Fruit fly (Drosophila melanogaster) whole organism, embryonic: ENCODE measurements around the gene CG4653.
A peak's percentile ranks its signal among the peaks of the same experiment; 100 is the strongest.

Experiments
- Antp ChIP-seq: fragments of 200-800 bp; sonication (Bioruptor generic); optimal IDR thresholded peaks from 3 replicates; lab custom pipeline; 2016; ENCODE audit warnings: missing biosample characterization, missing genetic modification characterization
- CG11456 ChIP-seq: fragments of 200-800 bp; sonication (Bioruptor generic); IDR thresholded peaks from 3 replicates; pipeline ENCODE4 v1.3.6; 2022; ENCODE audit warnings: missing biosample characterization, missing genetic modification characterization
- CG15269 ChIP-seq: fragments of 200-800 bp; sonication (Bioruptor generic); optimal IDR thresholded peaks from 2 replicates; lab custom pipeline; 2018; ENCODE audit warnings: missing biosample characterization, mild to moderate bottlenecking, missing genetic modification characterization, moderate library complexity
- CG15514 ChIP-seq: fragments of 200-800 bp; sonication (Bioruptor generic); optimal IDR thresholded peaks from 3 replicates; lab custom pipeline; 2017; ENCODE audit warnings: missing biosample characterization, missing genetic modification characterization, mild to moderate bottlenecking, moderate library complexity, missing genetic modification reagents
- CG16863 ChIP-seq: fragments of 200-800 bp; sonication (Bioruptor generic); optimal IDR thresholded peaks from 3 replicates; lab custom pipeline; 2016; ENCODE audit warnings: missing biosample characterization, missing genetic modification characterization
- CG17359 ChIP-seq: fragments of 200-800 bp; sonication (Bioruptor generic); optimal IDR thresholded peaks from 3 replicates; lab custom pipeline; 2018; ENCODE audit warnings: missing biosample characterization, mild to moderate bottlenecking, missing genetic modification characterization, moderate library complexity
- CG18599 ChIP-seq: fragments of 200-800 bp; sonication (Bioruptor generic); optimal IDR thresholded peaks from 3 replicates; lab custom pipeline; 2017; ENCODE audit warnings: missing biosample characterization, missing genetic modification characterization, mild to moderate bottlenecking, moderate library complexity, missing genetic modification reagents
- CG31365 ChIP-seq: fragments of 200-800 bp; sonication (Bioruptor generic); optimal IDR thresholded peaks from 2 replicates; lab custom pipeline; 2018; ENCODE audit warnings: missing biosample characterization, mild to moderate bottlenecking, missing genetic modification characterization
- CG43689 ChIP-seq: fragments of 200-800 bp; sonication (Bioruptor generic); IDR thresholded peaks from 2 replicates; pipeline ENCODE4 v1.3.6; 2022; ENCODE audit warnings: missing biosample characterization, missing genetic modification characterization
- CG4404 ChIP-seq: fragments of 200-800 bp; sonication (Bioruptor generic); IDR thresholded peaks from 2 replicates; pipeline ENCODE4 v1.3.6; 2022; ENCODE audit warnings: missing biosample characterization, missing genetic modification characterization
- CG5180 ChIP-seq: fragments of 200-800 bp; sonication (Bioruptor generic); optimal IDR thresholded peaks from 3 replicates; lab custom pipeline; 2017; ENCODE audit warnings: missing biosample characterization, missing genetic modification characterization, mild to moderate bottlenecking, moderate library complexity, missing genetic modification reagents
- CG6272 ChIP-seq: fragments of 200-800 bp; sonication (Bioruptor generic); IDR thresholded peaks from 2 replicates; pipeline ENCODE4 v1.3.6; 2022; ENCODE audit warnings: missing biosample characterization, missing genetic modification characterization
- CG7786 ChIP-seq: fragments of 200-800 bp; sonication (Bioruptor generic); optimal IDR thresholded peaks from 2 replicates; lab custom pipeline; 2016; ENCODE audit warnings: missing biosample characterization, missing genetic modification characterization
- CG8281 ChIP-seq: fragments of 200-800 bp; sonication (Bioruptor generic); optimal IDR thresholded peaks from 2 replicates; lab custom pipeline; 2018; ENCODE audit warnings: missing biosample characterization, mild to moderate bottlenecking, missing genetic modification characterization, moderate library complexity
- CG8290 ChIP-seq, 3 experiments: fragments of 200-800 bp; sonication (Bioruptor generic); optimal IDR thresholded peaks; 2 replicates each; lab custom pipeline; 2016 to 2019; ENCODE audit warnings: missing biosample characterization in 3 of 3, missing genetic modification characterization in 3 of 3, mild to moderate bottlenecking in 2 of 3, moderate library complexity in 1 of 3
- CG8478 ChIP-seq: fragments of >200 bp; optimal IDR thresholded peaks from 2 replicates; lab custom pipeline; 2018
- CG9609 ChIP-seq: fragments of 200-800 bp; sonication (Bioruptor generic); optimal IDR thresholded peaks from 3 replicates; lab custom pipeline; 2016; ENCODE audit warnings: missing biosample characterization, missing genetic modification characterization
- CoRest ChIP-seq: fragments of 200-800 bp; sonication (Bioruptor generic); optimal IDR thresholded peaks from 3 replicates; lab custom pipeline; 2018; ENCODE audit warnings: missing biosample characterization, mild to moderate bottlenecking, missing genetic modification characterization, moderate library complexity
- Dad ChIP-seq: fragments of 200-800 bp; sonication (Bioruptor generic); optimal IDR thresholded peaks from 3 replicates; lab custom pipeline; 2016; ENCODE audit warnings: missing biosample characterization, missing genetic modification characterization
- Dfd ChIP-seq, 2 experiments: fragments of >200 bp; optimal IDR thresholded peaks; 2 replicates each; lab custom pipeline; 2017; ENCODE audit warnings: missing biosample characterization in 2 of 2, missing genetic modification characterization in 2 of 2
- Doc3 ChIP-seq: fragments of 200-800 bp; sonication (Bioruptor generic); IDR thresholded peaks from 3 replicates; pipeline ENCODE4 v1.3.6; 2022; ENCODE audit warnings: missing biosample characterization, missing genetic modification characterization; ENCODE audit not compliant: partially characterized antibody
- Dp ChIP-seq: fragments of 200-800 bp; sonication (Bioruptor generic); optimal IDR thresholded peaks from 2 replicates; lab custom pipeline; 2018; ENCODE audit warnings: missing biosample characterization, mild to moderate bottlenecking, missing genetic modification characterization, moderate library complexity
- E2f1 ChIP-seq: fragments of 200-800 bp; sonication (Bioruptor generic); IDR thresholded peaks from 2 replicates; pipeline ENCODE4 v1.3.6; 2022; ENCODE audit warnings: missing biosample characterization, missing genetic modification characterization
- Ets97D ChIP-seq: fragments of 200-800 bp; sonication (Bioruptor generic); optimal IDR thresholded peaks from 3 replicates; lab custom pipeline; 2016; ENCODE audit warnings: missing biosample characterization, missing genetic modification characterization
- HLH4C ChIP-seq: fragments of 200-800 bp; sonication (Bioruptor generic); IDR thresholded peaks from 3 replicates; pipeline ENCODE4 v1.3.6; 2022; ENCODE audit warnings: missing biosample characterization, missing genetic modification characterization; ENCODE audit not compliant: partially characterized antibody
- HmgZ ChIP-seq: fragments of 200-800 bp; sonication (Bioruptor generic); optimal IDR thresholded peaks from 2 replicates; lab custom pipeline; 2018; ENCODE audit warnings: missing biosample characterization, mild to moderate bottlenecking, missing genetic modification characterization
- Mad ChIP-seq: fragments of 200-800 bp; sonication (Bioruptor generic); optimal IDR thresholded peaks from 2 replicates; lab custom pipeline; 2016; ENCODE audit warnings: missing biosample characterization, missing genetic modification characterization
- Oli ChIP-seq: fragments of 200-800 bp; sonication (Bioruptor generic); optimal IDR thresholded peaks from 2 replicates; lab custom pipeline; 2018; ENCODE audit warnings: missing biosample characterization, mild to moderate bottlenecking, missing genetic modification characterization, moderate library complexity
- Pdp1 ChIP-seq, 2 experiments: fragments of 200-800 bp; sonication (Bioruptor generic); optimal IDR thresholded peaks; 3 replicates each; lab custom pipeline; 2016; ENCODE audit warnings: missing biosample characterization in 2 of 2, missing genetic modification characterization in 2 of 2, mild to moderate bottlenecking in 1 of 2, moderate library complexity in 1 of 2
- esg ChIP-seq: fragments of 200-800 bp; sonication (Bioruptor generic); conservative IDR thresholded peaks from 2 replicates; pipeline ENCODE4 v1.3.6; 2022; ENCODE audit warnings: missing biosample characterization, missing genetic modification characterization
- gem ChIP-seq: fragments of 200-800 bp; sonication (Bioruptor generic); optimal IDR thresholded peaks from 2 replicates; lab custom pipeline; 2019; ENCODE audit warnings: missing biosample characterization, mild to moderate bottlenecking, missing genetic modification characterization, moderate library complexity
- her ChIP-seq: fragments of 200-800 bp; sonication (Bioruptor generic); optimal IDR thresholded peaks from 2 replicates; lab custom pipeline; 2016; ENCODE audit warnings: missing biosample characterization, missing genetic modification characterization
- hkb ChIP-seq, 2 experiments: fragments of 200-800 bp in 1 of 2; fragments of >200 bp in 1 of 2; sonication (Bioruptor generic) in 1 of 2; IDR thresholded peaks in 1 of 2; optimal IDR thresholded peaks in 1 of 2; 2 replicates each; pipeline versions ENCODE4 v1.3.6 to Lab custom; 2017 to 2022; ENCODE audit warnings: missing biosample characterization in 1 of 2, missing genetic modification characterization in 1 of 2
- inv ChIP-seq: fragments of 200-800 bp; sonication (Bioruptor generic); IDR thresholded peaks from 2 replicates; pipeline ENCODE4 v1.3.6; 2022; ENCODE audit warnings: missing biosample characterization, missing genetic modification characterization; ENCODE audit not compliant: partially characterized antibody
- kni ChIP-seq: fragments of 200-800 bp; sonication (Bioruptor generic); optimal IDR thresholded peaks from 3 replicates; lab custom pipeline; 2017; ENCODE audit warnings: mild to moderate bottlenecking, missing biosample characterization, missing genetic modification reagents, missing genetic modification characterization
- lab ChIP-seq: fragments of 200-800 bp; sonication (Bioruptor generic); optimal IDR thresholded peaks from 3 replicates; lab custom pipeline; 2017; ENCODE audit warnings: missing biosample characterization, missing genetic modification characterization, mild to moderate bottlenecking, moderate library complexity, missing genetic modification reagents
- lmd ChIP-seq: fragments of 200-800 bp; sonication (Bioruptor generic); IDR thresholded peaks from 2 replicates; pipeline ENCODE4 v1.3.6; 2022; ENCODE audit warnings: missing biosample characterization, missing genetic modification characterization
- onecut ChIP-seq: fragments of 200-800 bp; sonication (Bioruptor generic); IDR thresholded peaks from 2 replicates; pipeline ENCODE4 v1.3.6; 2022; ENCODE audit warnings: missing biosample characterization, missing genetic modification characterization
- org-1 ChIP-seq: fragments of 200-800 bp; sonication (Bioruptor generic); optimal IDR thresholded peaks from 2 replicates; lab custom pipeline; 2017; ENCODE audit warnings: missing biosample characterization, missing genetic modification characterization
- repo ChIP-seq: fragments of 200-800 bp; sonication (Bioruptor generic); optimal IDR thresholded peaks from 2 replicates; lab custom pipeline; 2016; ENCODE audit warnings: missing biosample characterization, missing genetic modification characterization
- row ChIP-seq: fragments of 200-800 bp; sonication (Bioruptor generic); IDR thresholded peaks from 3 replicates; pipeline ENCODE4 v1.3.6; 2022; ENCODE audit warnings: missing biosample characterization, missing genetic modification characterization
- scrt ChIP-seq: fragments of 200-800 bp; sonication (Bioruptor generic); optimal IDR thresholded peaks from 2 replicates; lab custom pipeline; 2018; ENCODE audit warnings: missing biosample characterization, mild to moderate bottlenecking, missing genetic modification characterization, moderate library complexity
- sim ChIP-seq: fragments of 200-800 bp; sonication (Bioruptor generic); IDR thresholded peaks from 2 replicates; pipeline ENCODE4 v1.3.6; 2022; ENCODE audit warnings: missing biosample characterization, missing genetic modification characterization
- slbo ChIP-seq: fragments of 200-800 bp; sonication (Bioruptor generic); IDR thresholded peaks from 2 replicates; pipeline ENCODE4 v1.3.6; 2022; ENCODE audit warnings: missing biosample characterization, missing genetic modification characterization
- ssp ChIP-seq: fragments of 200-800 bp; sonication (Bioruptor generic); IDR thresholded peaks from 2 replicates; pipeline ENCODE4 v1.3.6; 2022; ENCODE audit warnings: missing biosample characterization, missing genetic modification characterization
- stc ChIP-seq: fragments of 200-800 bp; sonication (Bioruptor generic); IDR thresholded peaks from 2 replicates; pipeline ENCODE4 v1.3.6; 2022; ENCODE audit warnings: missing biosample characterization, missing genetic modification characterization
- stwl ChIP-seq: fragments of 200-800 bp; sonication (Bioruptor generic); optimal IDR thresholded peaks from 3 replicates; lab custom pipeline; 2018; ENCODE audit warnings: missing biosample characterization, mild to moderate bottlenecking, missing genetic modification characterization, moderate library complexity
- tio ChIP-seq: fragments of 200-800 bp; sonication (Bioruptor generic); optimal IDR thresholded peaks from 2 replicates; lab custom pipeline; 2017; ENCODE audit warnings: missing biosample characterization, missing genetic modification characterization, inconsistent platforms
- trem ChIP-seq: fragments of 200-800 bp; optimal IDR thresholded peaks from 3 replicates; lab custom pipeline; 2019; ENCODE audit warnings: missing biosample characterization, mild to moderate bottlenecking, missing genetic modification characterization, moderate library complexity
- vnd ChIP-seq: fragments of 200-800 bp; sonication (Bioruptor generic); IDR thresholded peaks from 3 replicates; pipeline ENCODE4 v1.3.6; 2022; ENCODE audit warnings: missing biosample characterization, missing genetic modification characterization; ENCODE audit not compliant: partially characterized antibody

Gene CG4653

DNA sequence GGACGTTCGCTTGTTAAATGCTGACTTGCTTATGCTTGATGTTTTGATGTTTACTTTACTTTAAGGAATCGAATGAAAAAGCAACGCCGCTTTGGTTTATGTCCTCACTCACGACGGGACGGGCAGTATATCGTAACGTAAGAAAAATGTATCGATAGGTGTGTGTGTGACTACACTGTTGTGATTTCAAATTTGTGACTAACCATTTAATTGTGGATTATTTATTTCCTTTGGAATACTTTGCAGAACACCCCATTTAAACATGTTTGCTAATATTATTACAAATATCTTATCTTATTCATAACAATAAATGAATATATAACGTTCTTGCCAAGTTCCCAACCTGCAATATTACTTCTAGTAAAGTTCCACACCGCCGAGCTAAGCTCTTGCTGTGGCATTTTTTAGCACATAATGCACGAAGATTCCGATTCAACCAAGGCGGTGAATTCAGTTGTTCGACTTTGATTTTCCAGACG is 48.9 kb upstream of the CG4653 start, which contains the start of the genes Nemp and r (continued):
- TF ChIP-seq Doc3 (peak; percentile 64), CoRest (tag; lab: Kevin White, UChicago) (peak; percentile 38), CG43689 (GFP tag; lab: Robert Waterston, UW) (no peak), Dp (GFP tag; lab: Kevin White, UChicago) (peak; percentile 75), her (GFP tag; lab: Kevin White, UChicago) (no peak), CG17359 (tag; lab: Kevin White, UChicago) (no peak), CG31365 (tag; lab: Kevin White, UChicago) (no peak), scrt (GFP tag; lab: Kevin White, UChicago) (no peak), HLH4C (GFP tag; lab: Robert Waterston, UW) (peak; percentile 63), onecut (GFP tag; lab: Robert Waterston, UW) (no peak), stwl (tag; lab: Kevin White, UChicago) (peak; percentile 40), CG5180 (GFP tag; lab: Kevin White, UChicago) (no peak), Ets97D (GFP tag; lab: Kevin White, UChicago) (peak; percentile 29), sim (no peak), Dad (GFP tag; lab: Kevin White, UChicago) (no peak), CG15269 (tag; lab: Kevin White, UChicago) (no peak), lmd (GFP tag; lab: Robert Waterston, UW) (no peak), org-1 (GFP tag; lab: Kevin White, UChicago) (no peak), Dfd (GFP tag; optimal IDR thresholded peaks at IDR 0.05; lab: Kevin White, UChicago) (no peak), CG8290 (GFP tag; optimal IDR thresholded peaks at IDR 0.05; lab: Kevin White, UChicago) (peak; percentile 30), CG8290 (tag; optimal IDR thresholded peaks at IDR 0.05; lab: Kevin White, UChicago) (no peak), inv (GFP tag; lab: Robert Waterston, UW) (peak; percentile 68), CG8281 (tag; lab: Kevin White, UChicago) (no peak), vnd (GFP tag; lab: Robert Waterston, UW) (peak; percentile 62; the same call in 2 of the 3 replicates), CG11456 (GFP tag; lab: Robert Waterston, UW) (no peak), CG16863 (no peak), E2f1 (GFP tag; lab: Robert Waterston, UW) (no peak), tio (GFP tag; lab: Kevin White, UChicago) (no peak), gem (no peak), Mad (no peak), trem (tag; lab: Kevin White, UChicago) (peak; percentile 24), CG8478 (peak; percentile 60), stc (GFP tag; lab: Robert Waterston, UW) (no peak), Oli (tag; lab: Kevin White, UChicago) (no peak), hkb (optimal IDR thresholded peaks at IDR 0.05; lab: Kevin White, UChicago) (peak; percentile 57), hkb (GFP tag; IDR thresholded peaks at IDR 0.05; lab: Robert Waterston, UW) (no peak), CG4404 (GFP tag; lab: Robert Waterston, UW) (no peak), repo (no peak), CG18599 (GFP tag; lab: Kevin White, UChicago) (no peak), CG15514 (GFP tag; lab: Kevin White, UChicago) (peak; percentile 59), CG9609 (GFP tag; lab: Kevin White, UChicago) (no peak), CG6272 (no peak), esg (GFP tag; lab: Robert Waterston, UW) (no peak), CG7786 (GFP tag; lab: Kevin White, UChicago) (no peak), lab (GFP tag; lab: Kevin White, UChicago) (no peak), ssp (no peak), HmgZ (tag; lab: Kevin White, UChicago) (peak; percentile 40), row (GFP tag; lab: Robert Waterston, UW) (0 out of 3 replicates have a peak, but pooled peaks have one; percentile 12), Antp (GFP tag; lab: Kevin White, UChicago) (no peak), slbo (GFP tag; lab: Robert Waterston, UW) (no peak), kni (GFP tag; lab: Kevin White, UChicago) (no peak), Pdp1 (GFP tag; optimal IDR thresholded peaks at IDR 0.05; lab: Kevin White, UChicago) (peak in 1 of 2 experiments; percentile 4)
